Fruit fly (Drosophila melanogaster) whole organism, larva: Measurements from ENCODE around the gene brm.

Experiments used
- noc ChIP-seq: fragments of 200-800 bp; sonication (Bioruptor generic); optimal IDR thresholded peaks from 3 replicates; lab custom pipeline; 2019; ENCODE audit warnings: missing biosample characterization, mild to moderate bottlenecking, missing genetic modification characterization, moderate library complexity

brm gene

DNA sequence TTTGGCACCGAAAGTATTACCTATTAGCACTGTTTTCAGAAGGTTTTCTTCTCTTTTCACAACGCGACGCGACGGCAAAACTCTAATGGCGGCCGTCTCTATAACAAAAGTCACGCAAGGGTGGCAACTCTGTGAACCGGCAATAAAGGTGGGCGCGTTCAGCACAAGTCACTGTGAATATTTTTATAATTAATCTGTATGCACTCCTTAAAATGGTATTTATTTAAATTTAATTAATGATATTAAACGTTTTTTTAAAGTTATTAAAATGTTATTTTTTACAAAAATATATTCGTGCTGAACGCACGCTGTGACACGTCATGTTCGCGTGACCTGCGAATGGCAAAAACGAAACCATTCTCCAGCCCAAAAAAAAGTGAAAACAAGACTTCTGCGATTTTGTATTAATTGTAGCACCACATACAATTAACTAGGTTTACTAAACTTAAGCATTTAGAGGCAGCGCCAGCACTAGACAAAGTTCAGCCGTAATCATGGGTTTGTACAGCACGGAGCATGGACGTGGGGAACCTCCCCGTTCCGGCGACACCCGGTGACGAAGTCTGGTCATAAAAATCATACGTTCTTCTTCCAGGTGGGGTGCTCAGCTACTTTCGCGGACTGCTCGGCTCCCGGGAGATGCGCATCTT lies at the start of gene brm, which contains the start of gene Arl1:
TSS of gene brm (minus strand) at position 87 of the 650 bp plus-strand sequence.
TSS of gene Arl1 (plus strand) at position 353 of the 650 bp plus-strand sequence.
- peak; percentile 98 for TF ChIP-seq noc

DNA sequence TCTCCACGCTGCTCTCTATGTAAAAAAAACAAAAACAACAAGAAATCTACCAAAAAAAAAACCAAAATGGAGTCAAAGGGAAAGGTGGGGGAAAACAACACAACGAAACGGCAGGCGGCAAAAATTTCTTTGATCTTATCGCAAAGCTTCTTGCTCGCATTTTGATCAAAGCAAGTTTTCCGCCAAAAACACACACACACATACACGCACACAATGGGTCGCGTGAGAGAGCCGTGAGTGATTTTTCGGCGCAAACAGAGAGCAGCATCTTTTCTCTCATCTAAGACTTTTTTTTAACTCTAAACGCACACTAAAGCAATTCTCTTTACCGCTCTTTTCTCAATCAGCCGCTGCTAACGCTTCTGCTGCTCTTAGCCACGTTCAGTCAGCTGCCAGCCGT lies 46.3 kb upstream of the brm start:
- TF ChIP-seq noc = no peak

- no peak for TF ChIP-seq noc
These were observed 44.5 kb upstream of the brm start for dm6 chr3L:16027163-16027633.

- TF ChIP-seq noc = no peak
These were observed 43.6 kb upstream of the brm start for dm6 chr3L:16026065-16026789.

DNA sequence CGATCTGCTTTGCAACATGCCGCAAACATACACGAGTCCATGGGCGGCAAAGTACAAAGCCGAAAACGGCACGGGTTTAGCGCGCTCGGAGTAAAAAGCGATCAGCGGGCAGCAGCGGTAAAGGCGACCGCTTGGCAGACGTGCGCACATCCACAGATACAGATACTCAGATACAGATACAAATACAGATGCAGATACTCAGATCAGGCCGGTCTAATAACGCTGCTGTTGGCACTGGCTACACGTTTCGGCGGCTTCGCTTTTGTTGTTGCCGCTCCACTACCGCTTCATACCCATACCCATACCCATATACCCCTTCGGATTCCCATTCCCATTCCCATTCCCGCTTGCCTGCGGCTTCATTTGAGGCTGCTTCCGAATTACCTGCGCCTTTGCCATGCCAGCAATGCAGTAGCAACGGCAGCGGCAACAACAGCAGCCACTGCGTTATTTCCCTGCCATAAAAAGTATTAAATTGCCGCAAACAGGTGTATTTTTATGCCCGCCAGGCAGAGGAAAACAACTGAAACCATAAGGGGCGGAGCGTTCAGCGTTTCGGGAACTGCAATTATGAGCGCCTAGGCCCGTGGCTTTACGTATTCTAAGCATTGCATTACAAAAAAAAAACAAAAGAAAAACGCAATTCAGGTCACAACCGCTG lies 42.5 kb upstream of the brm start:
- no peak for TF ChIP-seq noc

- TF ChIP-seq noc = no peak
These were observed 41.8 kb upstream of the brm start for dm6 chr3L:16024276-16025019.

dm6 chr3L:16023020-16023648 lies 40.5 kb upstream of the brm start, which contains the start of gene Notum:
Gene Notum, plus strand, starts transcription at chr3L:16023480.
- TF ChIP-seq noc = no peak

DNA sequence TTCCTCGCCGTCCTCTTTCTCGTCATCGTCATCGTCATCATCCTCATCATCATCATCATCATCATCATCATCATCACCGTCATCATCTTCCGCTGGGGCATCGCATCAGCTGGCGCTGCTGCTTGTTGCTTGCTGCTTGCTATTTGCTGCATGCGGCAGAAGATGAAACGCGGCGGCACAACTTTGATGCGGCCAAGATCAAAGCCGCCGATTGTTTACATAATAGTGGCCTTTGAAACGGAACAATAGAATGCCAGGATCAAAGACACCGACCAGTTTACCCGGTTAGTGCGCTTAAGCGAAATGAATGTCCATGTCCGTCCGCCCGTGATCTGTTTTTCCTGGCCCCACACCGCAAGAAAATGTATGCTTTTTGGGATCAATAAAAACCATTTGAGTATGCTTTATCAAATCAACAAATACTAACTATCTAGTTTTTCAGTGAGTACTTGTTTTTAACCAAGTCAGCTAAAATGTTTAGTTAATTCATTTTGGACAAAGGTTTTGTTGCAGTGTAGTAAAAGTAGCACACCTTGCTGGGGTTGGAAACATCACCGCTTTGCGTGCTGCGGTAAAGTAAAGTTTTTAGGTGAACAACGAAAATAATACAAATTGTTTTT lies 38.5 kb upstream of the brm start:
- TF ChIP-seq noc = no peak

- no peak for TF ChIP-seq noc
These were observed 36.7 kb upstream of the brm start for dm6 chr3L:16019144-16020006.

DNA sequence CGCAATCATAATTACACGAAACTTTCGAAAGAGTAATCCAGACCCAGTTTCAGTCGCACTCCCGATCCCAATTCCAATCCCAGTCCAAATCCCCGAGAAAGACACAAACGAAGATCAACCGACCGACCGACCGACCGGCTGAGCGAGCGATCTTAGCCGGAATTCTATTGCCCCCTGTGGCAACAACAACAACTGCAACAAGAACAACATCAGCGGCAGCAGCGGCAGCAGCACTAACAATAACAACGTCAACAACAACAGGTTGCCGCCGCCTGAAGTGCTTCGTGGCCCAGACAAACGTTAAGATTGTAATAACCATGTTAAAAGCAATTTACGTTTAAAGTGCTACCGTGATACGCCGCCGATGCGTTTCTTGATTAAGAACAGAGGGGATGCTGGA lies 36.1 kb upstream of the brm start:
- no peak for TF ChIP-seq noc

- no peak for TF ChIP-seq noc
These were observed 35.5 kb upstream of the brm start for dm6 chr3L:16018251-16018583.

- no peak for TF ChIP-seq noc
These were observed 35.0 kb upstream of the brm start for dm6 chr3L:16017528-16018250.

dm6 chr3L:16016911-16017310 lies 34.2 kb upstream of the brm start:
- no peak for TF ChIP-seq noc
